Fruit fly (Drosophila melanogaster): Measurements from ENCODE around the gene Vha16-5.

Gene Vha16-5

DNA sequence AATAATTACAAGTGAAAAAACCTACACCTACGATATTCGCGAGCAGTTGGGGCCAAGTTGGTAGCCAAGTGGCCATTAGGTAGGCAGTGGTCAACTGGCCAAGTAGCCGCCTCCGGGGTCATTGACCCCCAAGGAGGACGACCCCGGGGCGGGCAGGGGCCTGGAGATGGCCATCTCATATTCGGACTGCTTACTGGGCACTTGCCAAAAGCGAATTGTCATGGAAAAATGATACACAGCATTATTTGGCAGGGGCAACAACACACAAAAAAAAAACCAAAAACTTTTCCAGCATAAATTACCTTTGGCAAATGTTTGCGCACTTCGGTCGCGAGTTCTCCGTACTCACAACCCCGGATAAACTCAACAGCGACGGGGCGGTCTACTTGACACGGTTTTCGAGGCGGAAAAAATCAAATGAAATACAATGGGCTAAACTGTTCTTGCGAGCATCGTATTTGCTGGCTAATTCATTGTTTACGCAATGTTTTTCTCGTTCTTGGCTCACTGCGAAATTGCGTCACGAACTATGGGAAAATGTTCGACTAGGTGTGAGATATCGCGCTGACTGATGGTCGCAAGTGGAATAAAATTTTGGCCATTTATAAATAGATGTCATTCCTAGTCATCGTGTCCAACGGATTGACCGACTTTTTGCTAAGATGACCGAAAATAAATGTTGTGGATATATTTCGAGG lies 14.2 kb upstream of the Vha16-5 start:
- TF ChIP-seq CG17801 (GFP tag; optimal IDR thresholded peaks at IDR 0.05; ENCODE audit: partially characterized antibody), result no peak

DNA sequence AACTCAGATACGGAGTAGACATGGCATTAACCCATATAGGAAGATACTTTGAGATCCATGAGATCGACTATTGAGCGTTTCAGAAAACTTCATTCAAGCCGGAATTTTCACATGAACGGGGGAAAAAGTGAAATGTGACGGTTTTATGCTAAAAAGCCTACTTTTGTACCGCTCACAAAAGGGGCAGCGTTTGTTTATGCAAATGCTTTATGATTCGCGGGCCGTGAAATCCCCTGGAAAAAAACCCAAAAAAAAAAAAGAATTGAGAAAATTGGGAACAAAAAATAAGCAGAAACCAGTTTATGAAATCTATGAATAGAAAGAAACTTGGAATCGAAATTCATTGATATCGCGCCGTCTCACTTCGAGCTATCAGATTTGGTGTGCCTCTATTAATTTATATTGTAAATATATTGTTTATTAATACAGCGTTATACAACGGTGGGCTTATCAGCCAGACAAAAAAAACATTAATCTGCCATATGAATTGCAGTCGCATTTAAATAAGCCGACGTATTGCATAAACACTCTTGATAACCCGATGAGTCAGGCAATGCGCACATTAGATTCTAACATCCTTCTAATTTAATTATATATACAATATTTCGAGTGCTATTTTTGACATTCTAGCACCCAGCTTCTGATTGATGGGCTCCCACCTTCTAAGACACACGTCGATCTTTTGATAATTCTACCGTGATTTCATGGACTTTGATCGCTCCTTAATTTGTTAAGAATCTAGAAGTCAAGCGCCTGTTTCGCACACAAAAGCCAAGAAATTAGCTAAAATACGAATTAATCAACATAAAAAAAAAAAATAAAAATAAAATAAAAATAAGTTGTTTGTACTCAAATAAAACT lies 13.0 kb upstream of the Vha16-5 start:
- no peak for TF ChIP-seq CG17801 (GFP tag; optimal IDR thresholded peaks at IDR 0.05; ENCODE audit: partially characterized antibody)

DNA sequence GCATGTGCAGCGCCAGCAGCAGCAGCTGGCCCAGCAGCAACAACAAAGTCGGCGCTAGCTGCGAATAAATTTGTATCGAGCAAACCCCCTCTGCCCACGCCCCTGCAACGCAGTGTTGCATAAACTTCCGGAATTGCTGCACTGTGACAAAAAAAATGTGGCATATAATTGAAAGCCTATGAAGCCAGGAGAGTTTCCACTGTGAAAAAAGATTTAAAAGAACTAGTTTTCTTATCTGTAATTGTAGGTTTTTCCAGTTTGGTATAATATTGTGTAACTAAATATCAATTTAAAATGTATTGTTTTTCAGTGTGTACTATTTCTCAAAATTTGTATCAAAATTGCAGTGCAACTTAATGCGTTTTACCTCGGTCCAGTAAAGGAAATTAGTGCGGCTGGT lies 11.4 kb upstream of the Vha16-5 start:
- no peak for TF ChIP-seq CG17801 (GFP tag; optimal IDR thresholded peaks at IDR 0.05; ENCODE audit: partially characterized antibody)

DNA sequence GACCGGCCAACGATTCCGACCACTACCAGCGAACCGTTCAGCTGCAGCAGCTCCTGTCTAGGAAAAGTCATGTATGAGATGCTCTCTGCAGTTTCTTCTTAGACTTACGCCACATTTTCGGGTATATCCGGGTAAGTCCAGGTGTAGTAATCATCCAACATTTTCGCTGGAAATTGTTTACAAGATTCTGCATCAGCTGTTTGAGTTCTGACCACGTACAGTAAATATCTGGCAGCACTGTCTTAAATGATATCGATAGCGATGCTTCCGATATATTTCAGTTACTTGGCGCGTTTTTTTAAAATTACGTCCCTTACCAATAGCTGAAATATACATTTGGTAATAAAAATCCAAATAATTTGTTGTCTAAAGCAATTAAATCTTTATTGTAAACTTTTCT lies 6.9 kb upstream of the Vha16-5 start, which contains the start of gene CG6729:
Gene CG6729, minus strand, starts transcription at position 222 of the 400 bp plus-strand sequence.
- TF ChIP-seq CG17801 (GFP tag; optimal IDR thresholded peaks at IDR 0.05; ENCODE audit: partially characterized antibody), result no peak

DNA sequence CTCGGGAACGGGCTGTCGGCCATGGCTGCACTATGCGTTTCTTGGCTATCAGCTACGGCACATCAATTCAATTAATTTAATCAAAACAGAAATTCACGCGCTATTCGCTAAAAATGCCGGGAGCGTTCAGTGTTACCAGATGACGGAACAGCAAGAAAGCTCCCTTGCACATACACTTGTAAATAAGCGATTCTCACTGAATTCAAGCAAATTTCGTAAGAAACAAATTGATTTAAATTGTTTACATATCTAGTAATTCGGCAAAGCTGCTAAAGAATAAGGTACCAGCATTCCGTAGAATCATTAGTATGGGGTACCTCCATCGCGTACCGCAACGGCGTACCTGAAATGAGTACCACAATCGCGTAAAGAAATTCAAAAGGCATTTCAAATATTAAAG lies 920 bp downstream of the Vha16-5 start, which contains the start of gene Nup107:
Gene Nup107, minus strand, starts transcription at position 149 of the 400 bp plus-strand sequence.
- no peak for TF ChIP-seq CG17801 (GFP tag; optimal IDR thresholded peaks at IDR 0.05; ENCODE audit: partially characterized antibody)

DNA sequence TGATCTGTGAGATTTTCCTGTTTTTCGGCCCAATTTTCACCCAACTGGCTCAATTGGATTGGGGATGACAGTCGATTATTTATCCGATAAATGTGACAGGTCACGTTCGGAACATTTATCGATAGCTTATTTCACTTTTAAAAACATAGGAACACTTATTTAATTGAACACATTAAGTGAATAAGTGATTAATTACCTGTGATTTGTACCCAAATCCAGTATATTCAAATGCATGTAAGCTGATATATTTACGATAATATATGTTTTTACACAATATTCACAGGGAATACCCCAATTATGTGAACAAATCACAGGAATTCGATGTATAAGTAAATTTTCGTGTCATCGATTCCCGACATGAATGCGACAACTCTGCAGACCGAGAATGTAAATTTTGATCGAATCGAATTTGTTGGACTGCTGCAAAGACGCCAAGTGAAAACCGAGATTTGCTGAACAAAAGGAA lies 4.5 kb downstream of the Vha16-5 start, which contains the start of the genes EMC3 and Dpy-30L1:
Gene EMC3, minus strand, starts transcription at position 81 of the 466 bp plus-strand sequence.
Gene Dpy-30L1, plus strand, starts transcription at position 311 of the 466 bp plus-strand sequence.
- peak; percentile 51 for TF ChIP-seq CG17801 (GFP tag; optimal IDR thresholded peaks at IDR 0.05; ENCODE audit: partially characterized antibody)

DNA sequence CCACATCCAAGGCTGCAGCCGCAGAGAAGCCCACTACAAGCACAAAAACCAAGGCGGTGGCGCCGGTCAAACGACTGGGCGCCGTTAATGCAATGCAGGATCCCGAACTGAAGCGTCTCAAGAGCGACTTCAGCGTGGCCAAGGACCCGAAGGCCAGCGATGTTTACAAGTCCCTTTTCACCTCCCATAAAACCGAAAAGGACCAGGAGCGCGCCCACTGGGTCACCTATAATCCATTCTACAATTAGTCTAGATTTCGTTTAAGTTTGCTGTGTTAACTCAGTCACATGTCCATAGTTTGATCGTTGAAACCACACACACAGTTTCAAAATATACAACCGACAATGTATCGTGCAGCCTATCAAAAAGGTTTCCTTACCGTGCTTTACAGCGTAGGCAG lies 6.9 kb downstream of the Vha16-5 start, which contains the start of gene CG17118:
Gene CG17118, plus strand, starts transcription at position 301 of the 400 bp plus-strand sequence.
- no peak for TF ChIP-seq CG17801 (GFP tag; optimal IDR thresholded peaks at IDR 0.05; ENCODE audit: partially characterized antibody)

DNA sequence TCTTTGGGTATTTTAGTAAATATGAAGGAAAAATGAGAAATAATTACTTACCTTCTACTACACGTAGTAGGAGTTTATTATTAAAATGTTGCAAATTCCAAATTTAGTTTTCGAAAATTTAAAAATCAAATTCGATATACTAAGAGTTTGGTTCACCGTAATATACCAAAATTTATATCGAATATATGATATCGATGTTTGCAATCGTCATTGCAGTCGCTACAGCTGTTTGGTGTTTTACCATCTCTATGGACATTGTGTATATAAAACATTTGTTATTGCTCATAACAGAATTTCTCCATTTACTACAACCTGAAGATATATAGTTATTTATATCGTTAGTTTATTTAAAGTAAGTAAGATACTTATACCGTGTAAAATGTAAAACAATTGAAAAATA lies 8.1 kb downstream of the Vha16-5 start, which contains the start of gene CG6443:
Gene CG6443, plus strand, starts transcription at position 228 of the 400 bp plus-strand sequence.
- no peak for TF ChIP-seq CG17801 (GFP tag; optimal IDR thresholded peaks at IDR 0.05; ENCODE audit: partially characterized antibody)

DNA sequence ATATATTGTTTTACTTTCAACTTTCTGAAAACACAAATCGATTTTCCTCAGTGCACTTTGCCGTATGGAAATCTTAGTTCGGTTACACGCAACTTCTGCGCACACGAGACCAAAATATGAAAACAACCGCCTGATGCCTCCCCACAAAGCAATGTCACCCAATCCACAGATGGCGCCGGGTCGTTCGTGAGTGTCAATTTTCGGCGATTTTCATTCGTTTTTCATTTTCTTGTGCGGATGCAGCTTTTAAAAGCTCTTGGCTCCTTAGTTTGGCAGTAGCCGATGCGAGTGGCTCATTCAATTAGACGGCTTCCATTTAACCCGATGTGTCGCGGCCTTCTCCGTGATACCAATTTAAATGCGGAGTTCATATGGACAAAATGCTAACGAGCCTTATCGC lies 12.9 kb downstream of the Vha16-5 start, which contains the start of gene CG6431:
Gene CG6431, plus strand, starts transcription at position 301 of the 400 bp plus-strand sequence.
- TF ChIP-seq CG17801 (GFP tag; optimal IDR thresholded peaks at IDR 0.05; ENCODE audit: partially characterized antibody), result no peak

DNA sequence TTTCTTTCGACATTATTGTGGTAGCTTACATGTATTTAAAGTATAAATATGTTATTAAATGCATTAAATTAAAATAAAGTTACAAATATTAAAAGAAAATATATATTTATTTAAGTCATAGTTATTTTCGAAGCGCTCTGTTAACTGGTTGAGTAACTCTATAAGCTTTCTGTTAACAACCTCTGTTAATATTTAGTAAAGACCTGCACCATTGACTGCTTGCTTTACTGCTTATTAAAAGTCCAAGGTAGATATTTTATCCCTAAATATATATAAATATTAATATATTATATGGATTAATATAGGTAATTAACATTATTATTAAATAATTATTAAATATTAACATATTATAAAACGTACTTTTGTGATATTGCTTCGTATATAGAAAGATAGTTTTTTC lies 15.3 kb downstream of the Vha16-5 start:
- TF ChIP-seq CG17801 (GFP tag; optimal IDR thresholded peaks at IDR 0.05; ENCODE audit: partially characterized antibody), result no peak

DNA sequence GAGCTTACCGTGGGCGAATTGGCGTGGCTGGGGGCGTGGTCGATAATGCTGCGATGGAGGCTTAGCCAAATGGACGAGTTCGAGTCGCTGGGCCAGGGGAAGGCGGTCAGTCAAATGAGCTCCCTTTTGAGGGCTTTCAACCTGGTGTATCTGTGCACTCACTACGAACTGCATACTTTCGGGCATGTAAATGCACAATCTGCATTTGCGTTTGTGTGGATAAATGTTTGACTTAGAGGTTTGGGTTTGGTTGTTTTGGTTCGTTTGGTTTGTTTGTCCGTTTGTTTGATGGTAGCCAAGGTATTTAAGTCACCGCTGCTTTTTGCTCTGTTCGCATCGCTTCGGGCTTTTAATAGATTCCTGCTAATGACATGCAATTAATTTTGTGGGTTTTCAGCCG lies 25.6 kb downstream of the Vha16-5 start:
- no peak for TF ChIP-seq CG17801 (GFP tag; optimal IDR thresholded peaks at IDR 0.05; ENCODE audit: partially characterized antibody)

DNA sequence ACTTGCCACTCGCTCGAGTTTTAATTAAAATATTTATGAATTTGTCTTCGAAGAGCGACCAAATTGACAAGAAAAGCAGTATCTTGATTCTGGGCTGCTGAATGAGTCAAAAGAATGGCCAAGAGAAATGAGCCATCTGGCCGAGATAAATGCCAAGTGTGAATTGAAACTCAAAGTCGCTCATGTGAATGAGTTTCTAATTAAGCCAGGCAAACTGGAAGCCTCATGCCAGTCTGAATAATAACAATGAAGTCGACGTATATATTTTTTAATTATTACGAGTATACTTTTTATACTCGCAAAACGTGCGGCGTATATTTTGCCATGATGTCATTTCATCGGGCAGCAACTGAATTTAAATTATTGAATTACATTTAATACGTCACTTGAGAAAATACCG lies 27.5 kb downstream of the Vha16-5 start, which contains the start of gene Lip2:
Gene Lip2, minus strand, starts transcription at position 101 of the 400 bp plus-strand sequence.
- no peak for TF ChIP-seq CG17801 (GFP tag; optimal IDR thresholded peaks at IDR 0.05; ENCODE audit: partially characterized antibody)

DNA sequence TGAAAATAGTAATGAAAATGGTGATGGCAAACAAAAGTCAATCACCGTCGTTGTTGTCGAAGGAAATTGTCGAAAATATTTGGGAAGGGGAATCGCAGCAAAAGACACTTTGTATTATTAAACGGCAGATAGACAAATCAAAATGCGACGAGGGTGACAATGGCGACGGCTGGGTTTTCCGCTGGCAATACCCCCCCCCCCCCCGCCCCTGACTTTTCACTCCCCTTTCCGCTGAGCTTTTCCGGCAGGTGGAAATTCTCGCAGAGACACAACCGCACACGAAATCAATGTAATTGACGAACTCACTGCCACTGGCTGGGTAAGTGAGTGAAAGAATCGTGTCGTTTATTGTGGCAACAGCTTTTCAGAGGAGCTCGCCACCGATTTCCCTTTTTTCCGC lies 28.8 kb downstream of the Vha16-5 start:
- TF ChIP-seq CG17801 (GFP tag; optimal IDR thresholded peaks at IDR 0.05; ENCODE audit: partially characterized antibody), result no peak

DNA sequence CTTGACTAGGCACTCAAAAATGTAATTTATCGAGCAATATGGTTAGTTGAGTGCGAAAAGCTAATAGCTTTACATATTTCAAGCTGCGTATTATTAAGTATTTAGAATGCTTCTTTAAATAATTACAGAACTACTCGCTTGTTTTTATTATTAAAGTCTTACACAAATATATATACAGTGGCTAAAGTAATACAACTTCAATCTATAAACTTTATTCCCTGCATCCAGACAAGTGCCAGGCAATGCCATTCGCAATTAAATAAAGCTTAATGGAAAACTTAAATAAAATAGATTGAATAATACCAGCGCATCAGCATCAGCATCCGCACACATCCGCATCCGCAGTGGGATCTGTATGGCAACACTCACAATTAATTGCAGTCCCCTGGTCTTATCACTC lies 30.6 kb downstream of the Vha16-5 start:
- no peak for TF ChIP-seq CG17801 (GFP tag; optimal IDR thresholded peaks at IDR 0.05; ENCODE audit: partially characterized antibody)

DNA sequence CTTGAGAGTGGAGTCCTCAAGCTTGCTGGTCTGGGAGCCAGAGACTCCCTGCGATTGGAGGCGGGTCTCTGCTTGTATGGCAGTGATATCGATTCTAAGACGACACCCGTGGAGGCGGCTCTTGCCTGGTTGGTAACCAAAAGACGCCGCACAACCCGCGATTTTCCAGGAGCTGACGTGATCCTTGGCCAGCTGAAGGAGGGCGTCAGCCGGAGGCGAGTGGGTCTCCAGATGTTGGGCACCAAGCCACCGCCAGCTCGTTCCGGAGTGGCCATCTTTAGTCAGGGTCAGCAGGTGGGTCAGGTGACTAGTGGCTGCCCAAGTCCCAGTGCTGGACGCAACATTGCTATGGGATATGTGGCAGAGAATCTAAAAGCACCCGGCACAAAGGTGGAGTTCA lies 32.4 kb downstream of the Vha16-5 start:
- TF ChIP-seq CG17801 (GFP tag; optimal IDR thresholded peaks at IDR 0.05; ENCODE audit: partially characterized antibody), result no peak

Data from ovary, adult (tissue).